Worm (Caenorhabditis elegans) whole organism, midembryonic: ENCODE results near the gene F48C5.2.

Experiments used
- T22C8.4 ChIP-seq: fragments of 200-800 bp; sonication (Bioruptor generic); IDR thresholded peaks from 2 replicates; pipeline ENCODE4 v1.3.6; 2022; ENCODE audit warnings: missing genetic modification characterization, missing compliant biosample characterization
- cog-1 ChIP-seq: sonication (generic microtip); optimal IDR thresholded peaks from 2 replicates; lab custom pipeline; 2016; ENCODE audit warnings: missing genetic modification characterization, missing compliant biosample characterization
- flt-1 ChIP-seq: fragments of 200-800 bp; sonication (Bioruptor generic); IDR thresholded peaks from 2 replicates; pipeline ENCODE4 v1.3.6; 2022; ENCODE audit warnings: missing genetic modification characterization, missing compliant biosample characterization
- klf-2 ChIP-seq: fragments of 200-800 bp; sonication (Bioruptor generic); conservative IDR thresholded peaks from 2 replicates; pipeline ENCODE4 v1.3.6; 2022; ENCODE audit warnings: missing genetic modification reagents, missing genetic modification characterization, missing compliant biosample characterization
- med-1 ChIP-seq: sonication (generic microtip); optimal IDR thresholded peaks from 2 replicates; lab custom pipeline; 2017; ENCODE audit warnings: missing genetic modification characterization, mild to moderate bottlenecking, missing compliant biosample characterization, antibody characterized with exemption, missing genetic modification reagents; ENCODE audit not compliant: insufficient read depth
- ref-1 ChIP-seq: fragments of 200-800 bp; sonication (Bioruptor generic); conservative IDR thresholded peaks from 2 replicates; pipeline ENCODE4 v1.3.6; 2022; ENCODE audit warnings: missing genetic modification reagents, missing genetic modification characterization, missing compliant biosample characterization
- tab-1 ChIP-seq: fragments of 200-800 bp; sonication (Bioruptor generic); IDR thresholded peaks from 2 replicates; pipeline ENCODE4 v1.3.6; 2022; ENCODE audit warnings: missing genetic modification characterization, missing compliant biosample characterization
- ztf-23 ChIP-seq: fragments of 200-800 bp; sonication (Bioruptor generic); IDR thresholded peaks from 2 replicates; pipeline ENCODE4 v1.3.6; 2022; ENCODE audit warnings: missing genetic modification reagents, missing genetic modification characterization, missing compliant biosample characterization
- ztf-29 ChIP-seq: fragments of 200-800 bp; sonication (Bioruptor generic); IDR thresholded peaks from 2 replicates; pipeline ENCODE4 v1.3.6; 2022; ENCODE audit warnings: missing genetic modification reagents, missing genetic modification characterization, missing compliant biosample characterization

The F48C5.2 gene

DNA sequence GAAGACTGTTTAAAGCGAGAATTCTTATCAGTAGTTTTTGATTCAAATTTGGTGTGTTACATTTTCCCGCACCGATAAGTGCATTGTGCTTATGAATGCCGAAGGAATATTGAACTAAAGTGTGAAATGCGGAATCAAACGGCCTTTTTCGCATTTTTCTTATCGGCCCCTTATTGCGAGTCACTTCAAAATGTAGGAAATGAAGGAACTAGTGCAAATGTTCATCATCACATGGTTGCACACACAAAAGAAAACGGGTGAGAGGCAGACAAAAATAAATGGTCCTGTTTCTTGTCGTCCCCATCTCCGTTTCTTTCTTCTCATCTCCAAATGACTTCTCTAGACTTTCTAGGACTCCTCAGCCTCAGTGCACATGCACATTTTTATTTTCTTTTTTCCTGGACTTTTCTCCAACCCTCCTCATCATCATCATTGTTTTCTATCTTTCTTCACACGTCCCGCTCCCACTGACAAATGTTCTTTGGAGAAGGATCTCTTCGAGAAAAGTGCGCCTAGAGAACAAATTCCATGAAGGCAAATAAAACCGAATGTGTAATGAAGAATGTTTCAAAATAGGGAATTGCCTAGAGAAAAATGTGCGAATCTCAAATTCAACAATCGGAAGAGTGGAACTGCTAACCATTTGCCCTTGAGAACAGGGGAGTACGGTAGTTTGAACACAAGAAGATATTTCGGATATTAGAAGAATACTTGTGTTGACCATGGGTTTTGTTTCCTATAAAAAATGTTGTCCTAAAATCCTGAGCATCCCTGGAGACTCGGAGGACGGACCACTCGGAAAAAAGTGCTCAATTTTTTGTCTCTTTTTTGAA is 10.4 kb upstream of the F48C5.2 start:
- TF ChIP-seq med-1 (GFP tag; lab: Kevin White, UChicago) (no peak), cog-1 (tag; lab: Kevin White, UChicago) (no peak), ztf-29 (GFP tag; lab: Robert Waterston, UW) (no peak), flt-1 (GFP tag; lab: Robert Waterston, UW) (no peak), ztf-23 (no peak), tab-1 (GFP tag; lab: Robert Waterston, UW) (no peak), T22C8.4 (GFP tag; lab: Robert Waterston, UW) (no peak), klf-2 (GFP tag; lab: Robert Waterston, UW) (no peak), ref-1 (GFP tag; lab: Robert Waterston, UW) (no peak)

ce11 chrX:11463568-11463967 is 9.4 kb upstream of the F48C5.2 start:
- no peak for TF ChIP-seq ztf-29 (GFP tag; lab: Robert Waterston, UW)
- TF ChIP-seq ref-1 (GFP tag; lab: Robert Waterston, UW) = no peak

DNA sequence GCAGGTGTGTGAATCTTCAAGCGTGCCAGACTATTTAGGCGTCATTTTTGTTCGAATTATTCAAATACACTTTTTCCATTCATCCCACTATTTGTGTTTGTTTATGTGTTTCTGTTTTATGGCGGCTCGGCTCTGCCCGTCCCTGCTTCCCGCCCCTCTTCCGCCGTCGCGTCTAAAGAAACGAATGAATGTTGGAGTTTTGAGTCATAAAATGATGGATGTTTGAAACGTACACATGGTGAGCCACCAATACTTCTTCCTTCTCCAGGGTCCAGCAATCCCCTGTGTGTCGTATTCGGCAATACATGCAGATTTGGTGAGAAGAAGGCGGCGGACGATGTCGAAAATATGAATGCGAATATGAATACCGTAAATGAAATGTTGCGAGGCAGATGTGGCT is 8.9 kb upstream of the F48C5.2 start:
- no peak for TF ChIP-seq tab-1 (GFP tag; lab: Robert Waterston, UW)
- no peak for TF ChIP-seq T22C8.4 (GFP tag; lab: Robert Waterston, UW)
- no peak for TF ChIP-seq cog-1 (tag; lab: Kevin White, UChicago)
- TF ChIP-seq ref-1 (GFP tag; lab: Robert Waterston, UW) = no peak
- no peak for TF ChIP-seq med-1 (GFP tag; lab: Kevin White, UChicago)
- no peak for TF ChIP-seq klf-2 (GFP tag; lab: Robert Waterston, UW)
- TF ChIP-seq ztf-23 = no peak
- TF ChIP-seq ztf-29 (GFP tag; lab: Robert Waterston, UW) = no peak
- no peak for TF ChIP-seq flt-1 (GFP tag; lab: Robert Waterston, UW)

DNA sequence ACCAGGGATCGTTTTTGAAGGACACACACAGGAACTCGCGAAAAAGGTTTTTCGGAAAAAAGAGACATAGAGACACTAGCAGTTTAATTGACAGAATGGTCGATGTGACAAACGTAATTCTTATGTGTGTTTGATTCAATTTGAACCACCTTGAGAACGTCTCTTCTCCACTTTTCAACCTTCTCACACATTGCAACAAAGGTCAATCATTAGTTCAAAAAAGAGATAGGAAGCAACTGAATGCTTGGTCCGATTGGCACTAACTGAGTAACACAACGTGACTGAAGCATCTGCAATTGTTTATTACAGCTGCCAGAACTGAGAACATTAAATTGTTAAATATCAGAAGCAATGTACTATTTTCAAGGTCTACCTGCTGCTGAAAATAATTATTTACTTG is 8.0 kb upstream of the F48C5.2 start:
- TF ChIP-seq tab-1 (GFP tag; lab: Robert Waterston, UW) = no peak
- TF ChIP-seq ztf-29 (GFP tag; lab: Robert Waterston, UW) = no peak
- no peak for TF ChIP-seq ztf-23
- TF ChIP-seq flt-1 (GFP tag; lab: Robert Waterston, UW) = no peak
- TF ChIP-seq cog-1 (tag; lab: Kevin White, UChicago) = no peak
- no peak for TF ChIP-seq klf-2 (GFP tag; lab: Robert Waterston, UW)
- no peak for TF ChIP-seq ref-1 (GFP tag; lab: Robert Waterston, UW)
- no peak for TF ChIP-seq T22C8.4 (GFP tag; lab: Robert Waterston, UW)
- TF ChIP-seq med-1 (GFP tag; lab: Kevin White, UChicago) = no peak

DNA sequence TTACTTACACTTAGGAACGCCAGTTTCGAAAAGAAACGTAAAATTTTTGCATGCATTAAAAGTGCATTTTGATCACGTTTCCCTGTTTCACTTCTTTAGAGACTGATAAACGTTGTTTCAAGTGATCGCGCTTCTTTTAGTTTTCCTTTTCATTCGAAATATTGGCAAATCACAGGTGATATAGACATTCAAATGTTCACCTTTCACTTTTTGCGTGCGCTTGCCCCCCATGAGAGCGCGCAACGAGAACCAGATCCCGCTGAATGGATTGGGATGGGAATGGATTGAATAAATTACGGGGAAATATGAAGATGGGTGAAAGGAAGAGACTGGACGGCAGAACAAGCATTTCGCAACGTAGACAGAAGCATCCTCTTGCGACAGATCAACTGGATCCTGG is 7.4 kb upstream of the F48C5.2 start:
- no peak for TF ChIP-seq ref-1 (GFP tag; lab: Robert Waterston, UW)

ce11 chrX:11456665-11457064 is 2.5 kb upstream of the F48C5.2 start:
- no peak for TF ChIP-seq ref-1 (GFP tag; lab: Robert Waterston, UW)
- no peak for TF ChIP-seq T22C8.4 (GFP tag; lab: Robert Waterston, UW)
- no peak for TF ChIP-seq klf-2 (GFP tag; lab: Robert Waterston, UW)
- TF ChIP-seq med-1 (GFP tag; lab: Kevin White, UChicago) = no peak
- no peak for TF ChIP-seq ztf-23
- no peak for TF ChIP-seq flt-1 (GFP tag; lab: Robert Waterston, UW)
- no peak for TF ChIP-seq tab-1 (GFP tag; lab: Robert Waterston, UW)
- TF ChIP-seq cog-1 (tag; lab: Kevin White, UChicago) = no peak

ce11 chrX:11452316-11452715 is 1.8 kb downstream of the F48C5.2 start:
- TF ChIP-seq klf-2 (GFP tag; lab: Robert Waterston, UW) (no peak), cog-1 (tag; lab: Kevin White, UChicago) (no peak)

ce11 chrX:11450261-11450660 is 3.9 kb downstream of the F48C5.2 start:
- no peak for TF ChIP-seq klf-2 (GFP tag; lab: Robert Waterston, UW)
- TF ChIP-seq ztf-23 = no peak

- no peak for TF ChIP-seq T22C8.4 (GFP tag; lab: Robert Waterston, UW)
- TF ChIP-seq med-1 (GFP tag; lab: Kevin White, UChicago) = no peak
- TF ChIP-seq ref-1 (GFP tag; lab: Robert Waterston, UW) = no peak
- no peak for TF ChIP-seq flt-1 (GFP tag; lab: Robert Waterston, UW)
- TF ChIP-seq ztf-29 (GFP tag; lab: Robert Waterston, UW) = no peak
- TF ChIP-seq klf-2 (GFP tag; lab: Robert Waterston, UW) = no peak
- TF ChIP-seq ztf-23 = no peak
- TF ChIP-seq cog-1 (tag; lab: Kevin White, UChicago) = no peak
- no peak for TF ChIP-seq tab-1 (GFP tag; lab: Robert Waterston, UW)
Measured at ce11 chrX:11447695-11448094, 6.4 kb downstream of the F48C5.2 start.

- TF ChIP-seq cog-1 (tag; lab: Kevin White, UChicago) (no peak), klf-2 (GFP tag; lab: Robert Waterston, UW) (no peak), ztf-23 (no peak), tab-1 (GFP tag; lab: Robert Waterston, UW) (no peak), T22C8.4 (GFP tag; lab: Robert Waterston, UW) (no peak), ref-1 (GFP tag; lab: Robert Waterston, UW) (no peak), ztf-29 (GFP tag; lab: Robert Waterston, UW) (no peak), flt-1 (GFP tag; lab: Robert Waterston, UW) (no peak), med-1 (GFP tag; lab: Kevin White, UChicago) (no peak)
Measured at ce11 chrX:11446535-11446934, 7.6 kb downstream of the F48C5.2 start, which contains the start of gene igeg-2. Gene igeg-2, minus strand, starts transcription at chrX:11446635.
